Worm (Caenorhabditis elegans): ENCODE data around the gene Y97E10B.1.

The Y97E10B.1 gene

DNA sequence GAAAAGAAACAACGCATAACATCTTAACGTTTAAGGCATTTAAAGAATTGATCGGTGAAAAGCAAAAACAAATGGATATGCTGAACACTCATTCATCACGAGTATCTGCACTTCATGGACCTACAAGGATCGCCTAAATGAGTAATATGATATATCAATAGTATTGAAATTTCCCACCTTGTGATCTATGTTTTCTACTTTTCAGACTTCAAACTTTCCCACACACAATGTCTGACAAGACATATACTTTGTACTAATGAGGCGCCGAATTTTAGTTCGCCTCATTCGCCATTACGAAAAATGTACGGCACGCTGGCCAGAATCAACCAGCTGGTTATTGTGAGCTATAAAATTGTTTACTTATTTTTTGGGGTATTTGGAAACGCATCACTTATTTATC lies 16.9 kb upstream of the Y97E10B.1 start, which contains the start of gene srsx-6:
Gene srsx-6 (plus strand): TSS at position 301 of the 400 bp plus-strand sequence.
- no peak for TF ChIP-seq zip-11 (GFP tag; IDR thresholded peaks at IDR 0.05)
- no peak for TF ChIP-seq ceh-62 (tag; optimal IDR thresholded peaks at IDR 0.05)
- no peak for TF ChIP-seq pha-4 (GFP tag; IDR thresholded peaks at IDR 0.05)
- TF ChIP-seq pha-4 (tag; optimal IDR thresholded peaks at IDR 0.05): no peak
- no peak for TF ChIP-seq gei-8 (GFP tag; optimal IDR thresholded peaks at IDR 0.05)
- TF ChIP-seq tag-97 (GFP tag; IDR thresholded peaks at IDR 0.05): no peak
- no peak for TF ChIP-seq rbr-2 (tag; optimal IDR thresholded peaks at IDR 0.05)
- TF ChIP-seq sdz-12 (GFP tag; optimal IDR thresholded peaks at IDR 0.05): no peak

DNA sequence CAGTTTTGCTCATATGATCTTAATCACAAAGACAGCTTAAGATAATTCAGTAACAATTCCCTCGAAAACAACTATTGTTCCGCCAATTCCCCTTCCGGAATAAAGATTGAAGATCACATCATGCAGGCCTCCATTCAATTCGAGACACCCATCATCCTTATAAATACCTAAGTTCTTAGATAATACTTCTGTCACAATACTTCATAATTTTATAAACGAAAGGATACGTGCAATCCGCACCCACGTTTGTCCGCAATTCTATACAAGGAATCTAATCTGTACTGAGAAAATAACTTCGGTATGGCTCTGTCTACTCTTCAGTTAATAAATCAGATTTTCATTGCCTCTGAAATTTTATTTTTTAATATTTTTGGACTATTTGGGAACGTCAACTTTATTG lies 15.0 kb upstream of the Y97E10B.1 start, which contains the start of gene srsx-5:
Gene srsx-5 (plus strand): TSS at position 301 of the 400 bp plus-strand sequence.
- TF ChIP-seq nhr-77 (tag; optimal IDR thresholded peaks at IDR 0.05) (no peak), hmg-1.1 (GFP tag; IDR thresholded peaks at IDR 0.05) (no peak), hlh-30 (tag; optimal IDR thresholded peaks at IDR 0.05; ENCODE audit: insufficient read depth) (no peak), ctbp-1 (GFP tag; IDR thresholded peaks at IDR 0.05) (no peak), daf-12 (tag; optimal IDR thresholded peaks at IDR 0.05) (no peak)

DNA sequence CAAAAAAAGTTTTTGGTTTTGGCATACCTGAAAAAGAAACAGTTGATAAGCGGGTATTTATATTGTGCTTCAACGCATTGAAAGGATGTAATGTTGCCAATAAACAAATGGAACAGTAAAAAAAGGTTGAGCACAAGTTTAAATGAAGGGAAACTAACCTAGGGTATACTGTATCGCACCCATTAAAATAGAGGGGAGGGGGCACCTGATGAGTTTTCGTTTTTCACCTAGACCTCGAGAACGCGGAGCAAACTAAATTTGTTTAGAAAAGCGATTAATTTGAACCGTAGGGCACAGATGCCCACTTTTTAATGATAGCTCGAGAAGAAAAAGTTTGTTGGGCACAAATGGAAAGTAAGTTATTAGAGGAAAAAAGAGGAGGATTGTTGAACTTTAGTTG lies 10.7 kb upstream of the Y97E10B.1 start, which contains the start of gene ncx-10:
Gene ncx-10 (minus strand): TSS at position 101 of the 400 bp plus-strand sequence.
- no peak for TF ChIP-seq attf-4 (tag; optimal IDR thresholded peaks at IDR 0.05)
- no peak for TF ChIP-seq ama-1 (optimal IDR thresholded peaks at IDR 0.05)
- no peak for TF ChIP-seq ceh-62 (tag; optimal IDR thresholded peaks at IDR 0.05)
- TF ChIP-seq F26F4.8 (GFP tag; conservative IDR thresholded peaks at IDR 0.05): no peak
- no peak for TF ChIP-seq ztf-7 (tag; optimal IDR thresholded peaks at IDR 0.05)
- TF ChIP-seq snpc-4 (tag; optimal IDR thresholded peaks at IDR 0.05): no peak
- TF ChIP-seq mdt-29 (GFP tag; IDR thresholded peaks at IDR 0.05): no peak
- no peak for TF ChIP-seq lin-39 (tag; optimal IDR thresholded peaks at IDR 0.05)
- no peak for TF ChIP-seq skn-1 (tag; optimal IDR thresholded peaks at IDR 0.05)
- TF ChIP-seq dmd-9 (GFP tag; IDR thresholded peaks at IDR 0.05): no peak
- no peak for TF ChIP-seq hlh-11 (tag; optimal IDR thresholded peaks at IDR 0.05)
- TF ChIP-seq mep-1 (tag; optimal IDR thresholded peaks at IDR 0.05): no peak
- no peak for TF ChIP-seq nhr-41 (GFP tag; IDR thresholded peaks at IDR 0.05)
- TF ChIP-seq tra-1 (GFP tag; IDR thresholded peaks at IDR 0.05): no peak
- no peak for TF ChIP-seq lsy-2 (tag; optimal IDR thresholded peaks at IDR 0.05)
- no peak for TF ChIP-seq ZK546.5 (tag; optimal IDR thresholded peaks at IDR 0.05)
- TF ChIP-seq dve-1 (tag; optimal IDR thresholded peaks at IDR 0.05; ENCODE audit: insufficient read depth): no peak
- no peak for TF ChIP-seq zip-2 (tag; optimal IDR thresholded peaks at IDR 0.05)
- no peak for TF ChIP-seq egl-27 (tag; optimal IDR thresholded peaks at IDR 0.05)
- no peak for TF ChIP-seq F44E2.7 (GFP tag; IDR thresholded peaks at IDR 0.05)

DNA sequence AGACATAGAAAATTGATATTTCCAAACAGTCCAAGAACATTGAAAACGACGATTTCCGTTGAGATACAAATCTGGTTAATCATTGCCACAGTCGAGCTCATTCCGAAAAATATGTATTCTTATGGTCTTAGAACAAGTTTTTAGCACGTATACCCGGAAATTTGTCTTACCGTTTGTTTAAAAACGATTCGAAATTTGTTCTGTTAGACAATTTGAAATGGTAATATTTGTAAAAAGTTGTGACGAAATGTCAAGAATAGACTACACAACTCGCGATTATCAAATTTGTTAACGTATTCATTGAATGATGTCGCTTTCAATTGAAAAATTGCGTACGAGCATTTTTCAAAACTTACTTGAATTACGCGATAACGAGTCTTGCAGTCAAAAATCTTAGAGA lies 6.5 kb upstream of the Y97E10B.1 start, which contains the start of gene srsx-3:
Gene srsx-3 (minus strand): TSS at position 101 of the 400 bp plus-strand sequence.
- no peak for TF ChIP-seq Y75B8A.6 (GFP tag; IDR thresholded peaks at IDR 0.05)
- TF ChIP-seq unc-62 (GFP tag; optimal IDR thresholded peaks at IDR 0.05 in 1 of 2): peak in 1 of 2 experiments; percentile 34
- TF ChIP-seq unc-62 (tag; optimal IDR thresholded peaks at IDR 0.05): no peak
- TF ChIP-seq mdt-29 (GFP tag; IDR thresholded peaks at IDR 0.05): no peak

DNA sequence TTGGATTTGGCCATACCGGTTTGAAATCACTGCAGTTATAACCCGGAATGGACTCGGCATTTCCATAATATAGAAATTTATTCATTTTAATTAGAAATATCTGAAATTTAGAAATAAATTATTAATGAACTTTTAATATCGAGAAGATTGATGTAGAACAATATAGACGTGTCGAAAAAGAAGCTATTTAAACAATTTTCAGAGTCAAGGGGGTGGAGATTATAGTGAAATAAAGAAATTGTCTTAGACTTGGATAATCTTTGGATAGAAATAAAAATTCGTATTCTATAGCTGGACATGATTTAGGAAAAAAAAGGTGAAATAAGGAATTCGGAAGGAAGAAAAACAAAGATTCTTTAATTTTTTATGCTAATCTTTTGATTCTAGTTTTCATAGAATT lies 3.4 kb upstream of the Y97E10B.1 start, which contains the start of gene srt-53:
Gene srt-53 (minus strand): TSS at position 101 of the 400 bp plus-strand sequence.
- TF ChIP-seq unc-62 (GFP tag; optimal IDR thresholded peaks at IDR 0.05 in 1 of 2): peak in 1 of 2 experiments; percentile 87
- no peak for TF ChIP-seq unc-62 (tag; optimal IDR thresholded peaks at IDR 0.05)
- TF ChIP-seq ceh-20 (GFP tag; IDR thresholded peaks at IDR 0.05): no peak
- TF ChIP-seq lin-38 (GFP tag; IDR thresholded peaks at IDR 0.05): no peak
- no peak for TF ChIP-seq mxl-3 (GFP tag; optimal IDR thresholded peaks at IDR 0.05)
- TF ChIP-seq F10B5.3 (tag; optimal IDR thresholded peaks at IDR 0.05): no peak
- TF ChIP-seq lim-7 (GFP tag; IDR thresholded peaks at IDR 0.05): no peak

Measured in whole organism, L4 larva.